Worm (Caenorhabditis elegans): ENCODE data around the gene gbb-1.

Gene gbb-1

ce11 chrX:2972272-2973042, 14.7 kb downstream of the gbb-1 start:
- TF ChIP-seq lin-13 (GFP tag; optimal IDR thresholded peaks at IDR 0.05) (no peak), sem-4 (tag; optimal IDR thresholded peaks at IDR 0.05) (no peak), unc-62 (GFP tag; optimal IDR thresholded peaks at IDR 0.05) (no peak), nhr-6 (tag; optimal IDR thresholded peaks at IDR 0.05) (no peak), lin-39 (tag; optimal IDR thresholded peaks at IDR 0.05) (no peak), sma-9 (GFP tag; optimal IDR thresholded peaks at IDR 0.05) (peak; percentile 18), sma-9 (tag; optimal IDR thresholded peaks at IDR 0.05) (no peak), nhr-10 (tag; optimal IDR thresholded peaks at IDR 0.05) (no peak), fos-1 (tag; optimal IDR thresholded peaks at IDR 0.05) (peak; percentile 48), ztf-11 (tag; optimal IDR thresholded peaks at IDR 0.05) (no peak), egl-27 (tag; optimal IDR thresholded peaks at IDR 0.05) (no peak), aly-2 (tag; optimal IDR thresholded peaks at IDR 0.05) (no peak), unc-39 (tag; optimal IDR thresholded peaks at IDR 0.05) (no peak), nhr-11 (tag; optimal IDR thresholded peaks at IDR 0.05) (no peak), lsy-2 (tag; optimal IDR thresholded peaks at IDR 0.05) (peak in 1 of 2 experiments; percentile 14), ama-1 (optimal IDR thresholded peaks at IDR 0.05) (no peak), lin-11 (tag; optimal IDR thresholded peaks at IDR 0.05) (no peak), nhr-12 (tag; optimal IDR thresholded peaks at IDR 0.05) (no peak), nhr-21 (tag; optimal IDR thresholded peaks at IDR 0.05) (no peak), zag-1 (tag; optimal IDR thresholded peaks at IDR 0.05) (no peak), ztf-1 (GFP tag; conservative IDR thresholded peaks at IDR 0.05) (no peak), peb-1 (tag; optimal IDR thresholded peaks at IDR 0.05) (no peak), ceh-16 (tag; optimal IDR thresholded peaks at IDR 0.05) (no peak), ceh-82 (tag; optimal IDR thresholded peaks at IDR 0.05) (no peak), crh-2 (tag; optimal IDR thresholded peaks at IDR 0.05) (peak; percentile 62), nhr-25 (tag; optimal IDR thresholded peaks at IDR 0.05) (peak; percentile 18), nhr-23 (tag; optimal IDR thresholded peaks at IDR 0.05) (no peak), mab-5 (tag; optimal IDR thresholded peaks at IDR 0.05) (no peak), dmd-4 (tag; optimal IDR thresholded peaks at IDR 0.05) (no peak), skn-1 (tag; optimal IDR thresholded peaks at IDR 0.05) (no peak), nhr-237 (tag; optimal IDR thresholded peaks at IDR 0.05) (no peak), blmp-1 (tag; optimal IDR thresholded peaks at IDR 0.05; ENCODE audit: insufficient read depth) (peak; percentile 55), ztf-4 (tag; optimal IDR thresholded peaks at IDR 0.05) (peak; percentile 31), gmeb-1 (tag; optimal IDR thresholded peaks at IDR 0.05) (no peak), sma-3 (GFP tag; optimal IDR thresholded peaks at IDR 0.05) (peak; percentile 44), elt-1 (tag; optimal IDR thresholded peaks at IDR 0.05) (no peak), C34F6.9 (tag; optimal IDR thresholded peaks at IDR 0.05) (peak; percentile 33), alr-1 (tag; optimal IDR thresholded peaks at IDR 0.05) (no peak), ZK546.5 (tag; optimal IDR thresholded peaks at IDR 0.05) (no peak), mdl-1 (tag; optimal IDR thresholded peaks at IDR 0.05) (no peak), nhr-129 (tag; optimal IDR thresholded peaks at IDR 0.05) (peak; percentile 68), mbf-1 (tag; optimal IDR thresholded peaks at IDR 0.05) (no peak), unc-55 (GFP tag; optimal IDR thresholded peaks at IDR 0.05) (no peak), snpc-4 (tag; optimal IDR thresholded peaks at IDR 0.05) (no peak), F13H6.1 (tag; optimal IDR thresholded peaks at IDR 0.05) (peak; percentile 11), elt-3 (tag; optimal IDR thresholded peaks at IDR 0.05) (no peak), Y55F3AM.14 (GFP tag; optimal IDR thresholded peaks at IDR 0.05) (no peak), nhr-77 (tag; optimal IDR thresholded peaks at IDR 0.05) (no peak), R02D3.7 (tag; optimal IDR thresholded peaks at IDR 0.05) (no peak)

Data from whole organism, L2 larva.